Worm (Caenorhabditis elegans) whole organism, L3 larva: ENCODE data around the gene T22D1.8.

Source experiments
- R02D3.7 ChIP-seq: fragments of 150-350 bp; optimal IDR thresholded peaks from 2 replicates; lab custom pipeline; 2014; ENCODE audit warnings: missing biosample characterization, missing genetic modification characterization
- ZK546.5 ChIP-seq: sonication (generic microtip); optimal IDR thresholded peaks from 2 replicates; lab custom pipeline; 2017; ENCODE audit warnings: missing biosample characterization, missing genetic modification characterization
- aly-2 ChIP-seq: fragments of 150-350 bp; optimal IDR thresholded peaks from 2 replicates; lab custom pipeline; 2014; ENCODE audit warnings: missing biosample characterization, missing genetic modification characterization
- ama-1 ChIP-seq: fragments of 150-350 bp; optimal IDR thresholded peaks from 2 replicates; lab custom pipeline; 2018
- ceh-16 ChIP-seq: sonication (generic microtip); optimal IDR thresholded peaks from 2 replicates; lab custom pipeline; 2017; ENCODE audit warnings: missing biosample characterization, missing genetic modification characterization
- ceh-28 ChIP-seq: fragments of 150-350 bp; optimal IDR thresholded peaks from 2 replicates; lab custom pipeline; 2014; ENCODE audit warnings: missing biosample characterization, missing genetic modification reagents, missing genetic modification characterization
- ceh-82 ChIP-seq: fragments of 150-350 bp; optimal IDR thresholded peaks from 2 replicates; lab custom pipeline; 2014; ENCODE audit warnings: missing biosample characterization, missing genetic modification characterization
- ceh-9 ChIP-seq: sonication (generic microtip); optimal IDR thresholded peaks from 2 replicates; lab custom pipeline; 2018; ENCODE audit warnings: missing biosample characterization, missing genetic modification characterization
- daf-12 ChIP-seq: fragments of 150-350 bp; optimal IDR thresholded peaks from 2 replicates; lab custom pipeline; 2014; ENCODE audit warnings: missing biosample characterization, missing genetic modification reagents, missing genetic modification characterization
- egl-27 ChIP-seq: sonication (generic microtip); optimal IDR thresholded peaks from 4 replicates; lab custom pipeline; 2017; ENCODE audit warnings: missing biosample characterization, missing genetic modification reagents, missing genetic modification characterization
- egl-5 ChIP-seq: fragments of 150-350 bp; optimal IDR thresholded peaks from 2 replicates; lab custom pipeline; 2017; ENCODE audit warnings: missing biosample characterization, missing genetic modification reagents, missing genetic modification characterization, inconsistent platforms
- elt-1 ChIP-seq: fragments of 150-350 bp; optimal IDR thresholded peaks from 2 replicates; lab custom pipeline; 2014; ENCODE audit warnings: missing biosample characterization, missing genetic modification characterization
- elt-2 ChIP-seq: sonication (generic microtip); optimal IDR thresholded peaks from 2 replicates; lab custom pipeline; 2016; ENCODE audit warnings: missing genetic modification reagents, mild to moderate bottlenecking, missing genetic modification characterization, missing compliant biosample characterization
- elt-3 ChIP-seq, 3 experiments: fragments of 150-350 bp in 1 of 3; sonication (generic microtip) in 2 of 3; optimal IDR thresholded peaks; 2 replicates in 2 of 3; 4 replicates in 1 of 3; lab custom pipeline; 2014 to 2017; ENCODE audit warnings: missing biosample characterization in 3 of 3, missing genetic modification characterization in 3 of 3
- eor-1 ChIP-seq, 2 experiments: fragments of 150-350 bp; optimal IDR thresholded peaks; 2 replicates each; lab custom pipeline; 2014 to 2018; ENCODE audit warnings: missing biosample characterization in 2 of 2, missing genetic modification characterization in 2 of 2
- fkh-10 ChIP-seq: sonication (generic microtip); optimal IDR thresholded peaks from 2 replicates; lab custom pipeline; 2017; ENCODE audit warnings: missing biosample characterization, missing genetic modification reagents, missing genetic modification characterization
- fkh-2 ChIP-seq: fragments of 150-350 bp; optimal IDR thresholded peaks from 2 replicates; lab custom pipeline; 2014; ENCODE audit warnings: missing biosample characterization, missing genetic modification reagents, missing genetic modification characterization
- fos-1 ChIP-seq: fragments of 150-350 bp; optimal IDR thresholded peaks from 2 replicates; lab custom pipeline; 2014; ENCODE audit warnings: missing biosample characterization, missing genetic modification characterization
- hmg-11 ChIP-seq: sonication (generic microtip); optimal IDR thresholded peaks from 2 replicates; lab custom pipeline; 2016; ENCODE audit warnings: missing genetic modification characterization, missing compliant biosample characterization
- jun-1 ChIP-seq: fragments of 150-350 bp; optimal IDR thresholded peaks from 2 replicates; lab custom pipeline; 2014; ENCODE audit warnings: missing biosample characterization, missing genetic modification reagents, missing genetic modification characterization
- lin-15B ChIP-seq: fragments of 150-350 bp; optimal IDR thresholded peaks from 2 replicates; lab custom pipeline; 2014; ENCODE audit warnings: missing biosample characterization, missing genetic modification characterization
- lin-39 ChIP-seq: fragments of 150-350 bp; optimal IDR thresholded peaks from 2 replicates; lab custom pipeline; 2018; ENCODE audit warnings: missing biosample characterization, missing genetic modification reagents, missing genetic modification characterization
- lsy-12 ChIP-seq: sonication (generic microtip); optimal IDR thresholded peaks from 2 replicates; lab custom pipeline; 2016; ENCODE audit warnings: mild to moderate bottlenecking, missing genetic modification characterization, missing compliant biosample characterization
- mdl-1 ChIP-seq: fragments of 150-350 bp; optimal IDR thresholded peaks from 2 replicates; lab custom pipeline; 2014; ENCODE audit warnings: missing biosample characterization, missing genetic modification characterization
- mml-1 ChIP-seq: fragments of 150-350 bp; sonication (generic microtip); optimal IDR thresholded peaks from 3 replicates; lab custom pipeline; 2014; ENCODE audit warnings: missing biosample characterization, missing genetic modification characterization
- nfya-1 ChIP-seq: sonication (generic microtip); optimal IDR thresholded peaks from 2 replicates; lab custom pipeline; 2017; ENCODE audit warnings: missing genetic modification characterization, mild to moderate bottlenecking, missing compliant biosample characterization, antibody characterized with exemption, moderate library complexity; ENCODE audit not compliant: insufficient read depth
- nhr-11 ChIP-seq: fragments of 150-350 bp; optimal IDR thresholded peaks from 2 replicates; lab custom pipeline; 2014; ENCODE audit warnings: missing biosample characterization, missing genetic modification characterization
- nhr-12 ChIP-seq: fragments of 150-350 bp; optimal IDR thresholded peaks from 2 replicates; lab custom pipeline; 2014; ENCODE audit warnings: missing biosample characterization, missing genetic modification characterization
- nhr-23 ChIP-seq: fragments of 150-350 bp; optimal IDR thresholded peaks from 2 replicates; lab custom pipeline; 2014; ENCODE audit warnings: missing biosample characterization, missing genetic modification reagents, missing genetic modification characterization
- nhr-237 ChIP-seq: fragments of 150-350 bp; optimal IDR thresholded peaks from 2 replicates; lab custom pipeline; 2014; ENCODE audit warnings: missing biosample characterization, missing genetic modification characterization
- nhr-25 ChIP-seq: sonication (generic microtip); optimal IDR thresholded peaks from 2 replicates; lab custom pipeline; 2017; ENCODE audit warnings: missing biosample characterization, missing genetic modification characterization
- nhr-28 ChIP-seq: fragments of 150-350 bp; optimal IDR thresholded peaks from 2 replicates; lab custom pipeline; 2014; ENCODE audit warnings: missing biosample characterization, missing genetic modification characterization
- nhr-43 ChIP-seq: sonication (generic microtip); optimal IDR thresholded peaks from 2 replicates; lab custom pipeline; 2016; ENCODE audit warnings: mild to moderate bottlenecking, missing genetic modification characterization, missing compliant biosample characterization; ENCODE audit not compliant: poor library complexity, severe bottlenecking
- nhr-67 ChIP-seq: fragments of 150-350 bp; optimal IDR thresholded peaks from 2 replicates; lab custom pipeline; 2014; ENCODE audit warnings: missing biosample characterization, missing genetic modification characterization
- nhr-76 ChIP-seq: fragments of 150-350 bp; sonication (generic microtip); optimal IDR thresholded peaks from 5 replicates; lab custom pipeline; 2014; ENCODE audit warnings: missing biosample characterization, missing genetic modification characterization
- nhr-77 ChIP-seq: fragments of 150-350 bp; optimal IDR thresholded peaks from 2 replicates; lab custom pipeline; 2014; ENCODE audit warnings: missing biosample characterization, missing genetic modification characterization
- pha-4 ChIP-seq: fragments of 150-350 bp; optimal IDR thresholded peaks from 2 replicates; lab custom pipeline; 2014; ENCODE audit warnings: missing biosample characterization, missing genetic modification reagents, missing genetic modification characterization
- pqm-1 ChIP-seq: fragments of 150-350 bp; optimal IDR thresholded peaks from 2 replicates; lab custom pipeline; 2017; ENCODE audit warnings: missing biosample characterization, missing genetic modification characterization, inconsistent platforms
- sea-2 ChIP-seq: fragments of 150-350 bp; sonication (generic microtip); optimal IDR thresholded peaks from 4 replicates; lab custom pipeline; 2014; ENCODE audit warnings: missing biosample characterization, missing genetic modification reagents, missing genetic modification characterization
- skn-1 ChIP-seq: fragments of 150-350 bp; optimal IDR thresholded peaks from 2 replicates; lab custom pipeline; 2014; ENCODE audit warnings: missing biosample characterization, missing genetic modification characterization
- snpc-4 ChIP-seq: fragments of 150-350 bp; optimal IDR thresholded peaks from 2 replicates; lab custom pipeline; 2014; ENCODE audit warnings: missing biosample characterization, missing genetic modification characterization
- tbx-2 ChIP-seq: sonication (generic microtip); optimal IDR thresholded peaks from 2 replicates; lab custom pipeline; 2016; ENCODE audit warnings: mild to moderate bottlenecking, missing genetic modification characterization, missing compliant biosample characterization
- unc-39 ChIP-seq: sonication (generic microtip); optimal IDR thresholded peaks from 4 replicates; lab custom pipeline; 2017; ENCODE audit warnings: missing biosample characterization, missing genetic modification characterization
- unc-62 ChIP-seq: fragments of 150-350 bp; sonication (generic microtip); optimal IDR thresholded peaks from 4 replicates; lab custom pipeline; 2014; ENCODE audit warnings: missing biosample characterization, missing genetic modification reagents, missing genetic modification characterization
- zag-1 ChIP-seq: fragments of 150-350 bp; optimal IDR thresholded peaks from 2 replicates; lab custom pipeline; 2014; ENCODE audit warnings: missing biosample characterization, missing genetic modification characterization
- ztf-11 ChIP-seq: fragments of 150-350 bp; optimal IDR thresholded peaks from 2 replicates; lab custom pipeline; 2014; ENCODE audit warnings: missing biosample characterization, missing genetic modification characterization
- ztf-4 ChIP-seq: fragments of 150-350 bp; optimal IDR thresholded peaks from 2 replicates; lab custom pipeline; 2014; ENCODE audit warnings: missing biosample characterization, missing genetic modification characterization

The T22D1.8 gene

DNA sequence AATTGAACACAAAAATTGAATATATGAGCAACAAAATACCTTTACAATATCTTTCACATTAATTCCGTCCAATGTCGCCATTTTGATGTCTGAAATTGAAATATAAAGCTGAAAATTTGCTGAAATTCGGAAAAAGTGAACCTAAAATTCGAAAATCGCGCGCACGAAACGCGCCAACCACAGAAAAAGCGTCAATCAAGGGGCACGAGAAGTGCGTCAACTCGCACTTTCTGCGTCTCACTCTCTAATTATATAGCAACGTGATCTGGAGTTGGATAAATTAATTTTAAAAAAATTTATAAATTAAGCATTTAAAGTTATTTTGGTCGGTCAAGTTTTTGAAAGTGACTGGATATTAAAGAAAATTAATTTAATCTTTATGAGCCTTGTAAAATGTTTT, 13.2 kb upstream of the T22D1.8 start, which contains the start of gene ruvb-2:
Gene ruvb-2, minus strand, starts transcription at position 89 of the 400 bp plus-strand sequence.
- TF ChIP-seq lsy-12 (tag; lab: Kevin White, UChicago) (peak; percentile 78), fos-1 (tag; lab: Kevin White, UChicago) (no peak), nhr-23 (tag; lab: Kevin White, UChicago) (peak; percentile 94), nhr-67 (tag; lab: Kevin White, UChicago) (no peak), mml-1 (tag; lab: Kevin White, UChicago) (no peak), ceh-9 (no peak), unc-39 (tag; lab: Kevin White, UChicago) (no peak), egl-27 (tag; lab: Kevin White, UChicago) (no peak), zag-1 (tag; lab: Kevin White, UChicago) (no peak), R02D3.7 (tag; lab: Kevin White, UChicago) (peak; percentile 76), mdl-1 (tag; lab: Kevin White, UChicago) (peak; percentile 52), nhr-28 (no peak), lin-15B (tag; lab: Kevin White, UChicago) (peak; percentile 95), pqm-1 (tag; lab: Kevin White, UChicago) (peak; percentile 21), skn-1 (no peak), jun-1 (tag; lab: Kevin White, UChicago) (peak; percentile 61), nfya-1 (tag; lab: Kevin White, UChicago) (peak; percentile 91), elt-1 (tag; lab: Kevin White, UChicago) (no peak), nhr-77 (no peak), nhr-43 (tag; lab: Kevin White, UChicago) (peak; percentile 86), nhr-76 (tag; lab: Kevin White, UChicago) (no peak), sea-2 (GFP tag; lab: Kevin White, UChicago) (no peak), ama-1 (lab: Kevin White, UChicago) (peak; percentile 32), nhr-25 (tag; lab: Kevin White, UChicago) (peak; percentile 80), nhr-237 (tag; lab: Kevin White, UChicago) (no peak), unc-62 (no peak), ceh-28 (tag; lab: Kevin White, UChicago) (peak; percentile 27), snpc-4 (tag; lab: Kevin White, UChicago) (peak; percentile 92), aly-2 (tag; lab: Kevin White, UChicago) (no peak), hmg-11 (tag; lab: Kevin White, UChicago) (peak; percentile 73), ztf-11 (tag; lab: Kevin White, UChicago) (no peak), lin-39 (tag; lab: Kevin White, UChicago) (peak; percentile 60), elt-2 (tag; lab: Kevin White, UChicago) (peak; percentile 62), eor-1 (tag; optimal IDR thresholded peaks at IDR 0.05; lab: Kevin White, UChicago) (no peak), pha-4 (tag; lab: Kevin White, UChicago) (peak; percentile 93), nhr-12 (no peak), fkh-2 (tag; lab: Kevin White, UChicago) (no peak), egl-5 (peak; percentile 38), ztf-4 (no peak), daf-12 (no peak), ceh-82 (tag; lab: Kevin White, UChicago) (peak; percentile 26), ZK546.5 (tag; lab: Kevin White, UChicago) (no peak), fkh-10 (GFP tag; lab: Kevin White, UChicago) (peak; percentile 70), tbx-2 (tag; lab: Kevin White, UChicago) (peak; percentile 68), nhr-11 (no peak), ceh-16 (tag; lab: Kevin White, UChicago) (no peak), elt-3 (tag; optimal IDR thresholded peaks at IDR 0.05; lab: Kevin White, UChicago) (no peak)
- TF ChIP-seq, all 47 proteins: peak for 21
